Worm (Caenorhabditis elegans): Measurements from ENCODE around the gene Y116A8C.43.
"Not testable (repeated sequence)": the region's sequence is repeated elsewhere in the genome, so short reads cannot be mapped to it uniquely, and the experiment has no call there.

Gene Y116A8C.43

DNA sequence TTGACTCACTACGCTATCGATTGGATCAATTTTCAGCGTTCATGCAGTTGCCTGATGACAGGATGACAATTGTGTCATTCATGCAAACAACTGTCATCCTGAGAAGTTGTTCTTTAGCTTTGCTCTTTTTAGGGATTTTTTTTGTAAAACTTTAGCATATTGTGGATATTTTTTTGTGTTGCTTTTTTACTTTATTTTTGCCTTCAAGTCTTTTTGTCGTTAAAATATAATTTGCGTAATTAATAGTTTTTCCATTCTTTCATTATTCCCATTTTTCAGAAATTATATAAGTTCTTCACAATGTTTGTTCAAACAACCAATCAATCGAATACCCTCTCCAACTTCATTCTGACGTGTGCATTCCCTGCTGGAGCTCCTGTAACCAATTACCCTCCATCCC, 48.0 kb upstream of the Y116A8C.43 start, which contains the start of gene Y116A8C.20:
Y116A8C.20 (plus strand) TSS at position 301 of the 400 bp plus-strand sequence.
- TF ChIP-seq ztf-11 (tag; optimal IDR thresholded peaks at IDR 0.05) (no peak), mxl-3 (GFP tag; optimal IDR thresholded peaks at IDR 0.05) (no peak), T26A8.4 (GFP tag; IDR thresholded peaks at IDR 0.05) (no peak), jun-1 (tag; optimal IDR thresholded peaks at IDR 0.05) (no peak), ceh-28 (tag; optimal IDR thresholded peaks at IDR 0.05) (no peak), lin-15B (tag; optimal IDR thresholded peaks at IDR 0.05) (no peak), unc-130 (GFP tag; optimal IDR thresholded peaks at IDR 0.05) (no peak), ceh-62 (tag; optimal IDR thresholded peaks at IDR 0.05) (no peak), D1046.2 (GFP tag; IDR thresholded peaks at IDR 0.05) (no peak)

DNA sequence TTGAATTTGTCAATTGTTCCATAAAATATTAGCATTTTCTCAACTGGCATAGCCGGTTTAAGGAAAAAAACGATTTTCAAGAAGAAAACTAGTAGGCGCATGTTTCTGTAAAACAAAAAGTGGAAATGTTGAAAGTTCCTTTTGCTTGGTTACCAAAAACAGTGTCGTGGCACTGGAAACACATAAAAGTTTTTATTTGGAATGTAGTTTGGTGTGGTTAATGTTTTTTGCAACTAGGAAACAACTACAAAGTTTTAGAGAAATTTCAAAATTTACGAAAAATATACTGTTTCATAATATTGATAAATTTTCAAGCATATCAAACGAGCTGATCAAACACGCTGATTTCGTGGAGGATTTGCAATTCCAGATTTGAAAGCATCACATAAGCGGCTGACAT, 43.0 kb upstream of the Y116A8C.43 start, which contains the start of gene clec-195:
clec-195 (minus strand) TSS at position 101 of the 400 bp plus-strand sequence.
- no peak for TF ChIP-seq daf-19 (GFP tag; conservative IDR thresholded peaks at IDR 0.05)

DNA sequence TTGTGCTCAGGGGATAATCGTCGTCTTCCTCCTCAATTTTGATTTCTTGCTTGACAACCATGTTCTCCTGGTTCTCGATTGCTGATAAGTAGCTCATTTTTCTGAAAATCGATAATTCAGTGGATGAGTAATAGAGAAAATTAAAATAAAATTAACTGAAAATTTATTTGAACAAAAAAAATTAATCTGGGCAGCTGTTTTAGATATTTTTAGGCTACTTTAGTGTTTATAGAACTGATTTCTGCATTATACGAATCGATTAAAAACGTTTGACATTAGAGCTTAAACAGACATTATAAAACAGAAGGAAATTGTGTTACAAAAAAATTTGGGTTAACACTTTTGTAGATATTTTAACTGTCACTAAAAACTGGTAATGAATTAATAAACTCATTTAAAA, 40.4 kb upstream of the Y116A8C.43 start, which contains the start of gene athp-3:
athp-3 (minus strand) TSS at position 101 of the 400 bp plus-strand sequence.
- TF ChIP-seq Y105C5A.15 (GFP tag; IDR thresholded peaks at IDR 0.05): no peak

DNA sequence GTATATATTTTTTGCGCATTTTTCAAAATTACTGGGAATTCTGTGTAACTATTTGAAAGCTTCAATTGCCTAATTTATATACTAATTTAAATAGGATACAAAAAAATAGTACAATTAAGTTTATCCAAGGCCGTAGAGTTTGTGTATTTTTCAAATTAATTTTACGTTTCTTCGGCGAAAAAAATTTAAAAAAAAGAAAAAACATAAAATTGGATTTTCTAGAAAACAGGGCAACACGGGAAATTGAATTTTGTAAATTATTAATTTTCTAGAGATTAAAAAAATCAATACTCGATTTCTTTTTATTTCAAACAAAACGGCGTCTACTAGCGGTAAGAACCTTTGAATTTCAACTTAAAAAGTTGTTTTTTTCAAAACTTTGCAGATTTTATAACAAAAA, 35.4 kb upstream of the Y116A8C.43 start, which contains the start of gene Y116A8C.23:
Y116A8C.23 (plus strand) TSS at position 301 of the 400 bp plus-strand sequence.
- TF ChIP-seq lin-13 (GFP tag; optimal IDR thresholded peaks at IDR 0.05): no peak

DNA sequence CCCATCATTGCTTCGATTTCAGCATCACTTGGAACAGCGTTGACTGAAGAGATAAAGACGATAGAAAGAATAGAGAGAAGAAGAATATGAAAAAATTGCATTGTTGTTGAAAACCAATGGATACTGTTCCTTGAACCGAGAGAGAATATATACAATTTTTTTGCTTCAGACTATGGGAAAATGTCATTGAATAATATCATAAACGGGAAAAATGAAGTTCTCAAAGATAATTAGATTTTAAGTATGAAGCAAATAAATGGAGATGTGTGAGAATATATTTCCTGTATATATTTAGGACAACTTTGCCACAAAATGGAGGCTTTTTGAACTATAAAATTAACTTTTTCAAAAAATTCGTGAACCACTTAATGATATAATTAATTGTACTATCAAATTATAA, 30.6 kb upstream of the Y116A8C.43 start, which contains the start of gene Y116A8C.44:
Y116A8C.44 (minus strand) TSS at position 101 of the 400 bp plus-strand sequence.
- TF ChIP-seq saeg-2 (GFP tag; IDR thresholded peaks at IDR 0.05) (no peak), vab-7 (GFP tag; IDR thresholded peaks at IDR 0.05) (no peak), nhr-237 (tag; optimal IDR thresholded peaks at IDR 0.05) (no peak), nhr-48 (tag; optimal IDR thresholded peaks at IDR 0.05) (no peak), nhr-28 (tag; optimal IDR thresholded peaks at IDR 0.05) (no peak)

DNA sequence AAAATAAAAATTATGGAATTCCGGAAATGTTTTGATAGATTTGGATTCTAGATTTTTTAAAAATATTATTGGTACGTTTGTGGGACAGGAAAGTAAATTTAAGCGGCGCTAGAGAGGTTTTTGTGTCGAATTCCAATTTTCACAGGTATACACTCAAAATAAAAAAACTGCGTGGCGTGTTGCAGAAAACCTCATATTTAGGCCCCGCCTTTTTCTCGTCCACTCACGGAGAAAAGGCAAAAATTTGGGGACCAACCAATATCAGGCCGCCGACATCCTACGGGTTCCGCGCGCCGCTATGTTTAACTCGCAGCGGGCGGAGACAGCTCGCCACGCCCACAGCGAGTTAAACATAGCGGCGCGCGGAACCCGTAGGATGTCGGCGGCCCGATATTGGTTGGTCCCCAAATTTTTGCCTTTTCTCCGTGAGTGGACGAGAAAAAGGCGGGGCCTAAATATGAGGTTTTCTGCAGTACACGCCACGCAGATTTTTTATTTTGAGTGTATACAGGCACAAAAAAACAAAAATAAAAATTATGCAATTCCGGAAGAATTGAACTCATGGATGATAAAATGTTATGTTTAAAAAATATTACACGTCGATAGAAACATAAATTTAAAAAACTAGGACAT, 30.0 kb upstream of the Y116A8C.43 start:
- TF ChIP-seq snpc-1.2 (GFP tag; IDR thresholded peaks at IDR 0.05): peak; percentile 91

DNA sequence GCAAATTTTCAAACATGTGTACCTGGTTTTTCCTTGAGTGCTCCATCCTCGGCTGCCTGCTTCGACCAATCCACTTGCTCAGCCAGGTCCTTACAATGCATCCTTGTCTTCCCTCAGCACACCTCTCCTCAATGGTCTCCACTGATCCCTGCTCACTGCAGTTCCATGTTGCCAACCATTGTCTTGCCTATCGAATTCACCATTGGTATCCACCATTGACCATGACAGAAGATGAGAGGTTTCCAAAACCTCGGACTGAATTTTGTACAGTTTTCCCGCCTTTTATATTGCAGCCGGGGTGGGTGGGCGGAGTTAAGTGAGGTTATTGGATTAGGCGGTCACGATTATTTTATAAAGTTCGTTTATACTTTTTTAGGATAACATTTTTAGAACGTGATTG, 25.0 kb upstream of the Y116A8C.43 start, which contains the start of gene Y116A8C.467:
Y116A8C.467 (minus strand) TSS at position 101 of the 400 bp plus-strand sequence.
- not testable (repeated sequence) for TF ChIP-seq nhr-25 (tag; optimal IDR thresholded peaks at IDR 0.05; ENCODE audit: borderline replicate concordance, insufficient read depth); attf-4 (tag; optimal IDR thresholded peaks at IDR 0.05); daf-16 (GFP tag; optimal IDR thresholded peaks at IDR 0.05); daf-16 (tag; optimal IDR thresholded peaks at IDR 0.05)

DNA sequence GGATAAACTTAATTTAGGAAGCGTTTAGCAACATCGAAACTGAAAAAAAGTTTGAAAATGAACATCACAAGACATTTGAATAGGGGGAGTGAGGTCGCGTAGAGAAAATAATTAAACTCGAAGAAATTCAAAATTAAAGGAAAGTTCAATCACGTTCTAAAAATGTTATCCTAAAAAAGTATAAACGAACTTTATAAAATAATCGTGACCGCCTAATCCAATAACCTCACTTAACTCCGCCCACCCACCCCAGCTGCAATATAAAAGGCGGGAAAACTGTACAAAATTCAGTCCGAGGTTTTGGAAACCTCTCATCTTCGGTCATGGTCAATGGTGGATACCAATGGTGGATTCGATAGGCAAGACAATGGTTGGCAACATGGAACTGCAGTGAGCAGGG, 23.7 kb upstream of the Y116A8C.43 start, which contains the start of gene Y116A8C.465:
Y116A8C.465 (plus strand) TSS at position 301 of the 400 bp plus-strand sequence.
- TF ChIP-seq nhr-11, aly-2, spr-1 (tag; optimal IDR thresholded peaks at IDR 0.05): not testable (repeated sequence)

DNA sequence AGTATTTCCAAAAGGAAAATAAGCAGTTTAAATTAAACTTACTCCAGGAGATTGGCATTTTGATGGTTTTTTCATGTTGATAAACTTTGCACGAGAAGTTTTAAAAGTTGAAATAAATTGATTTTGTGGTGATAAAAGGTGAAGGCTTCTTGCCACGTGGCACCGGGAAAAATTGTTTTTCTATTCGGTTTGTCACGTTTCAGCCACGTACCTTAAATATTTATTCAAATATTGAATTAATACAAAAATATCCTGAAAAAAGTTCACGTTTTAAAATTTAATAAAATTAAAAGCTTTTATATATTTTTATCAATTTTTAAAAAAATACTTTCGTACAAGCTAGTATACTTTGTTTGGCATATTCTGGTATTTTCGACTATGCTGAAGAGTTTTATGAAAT, 17.9 kb upstream of the Y116A8C.43 start, which contains the start of gene Y116A8C.24:
Y116A8C.24 (minus strand) TSS at position 101 of the 400 bp plus-strand sequence.
- not testable (repeated sequence) for TF ChIP-seq gei-8 (GFP tag; optimal IDR thresholded peaks at IDR 0.05); lin-39 (tag; optimal IDR thresholded peaks at IDR 0.05); T26A8.4 (GFP tag; IDR thresholded peaks at IDR 0.05)

Data from whole organism, L4 larva.